Worm (Caenorhabditis elegans): ENCODE data around the gene T04F3.4.

T04F3.4 gene

ce11 chrV:11733460-11733859 lies 29.4 kb downstream of the T04F3.4 start, which contains the start of gene npp-22 (continued):
- TF ChIP-seq ekl-4 (GFP tag; IDR thresholded peaks at IDR 0.05), result no peak
- TF ChIP-seq F10E7.11 (tag; optimal IDR thresholded peaks at IDR 0.05), result no peak
- TF ChIP-seq nfyb-1 (GFP tag; IDR thresholded peaks at IDR 0.05), result no peak
- TF ChIP-seq attf-6 (GFP tag; IDR thresholded peaks at IDR 0.05), result no peak
- peak; percentile 74; the same call in 1 of the 2 replicates for TF ChIP-seq madf-6 (GFP tag; IDR thresholded peaks at IDR 0.05)
- 0 out of 2 replicates have a peak, but pooled peaks have one; percentile 47 for TF ChIP-seq madf-3 (GFP tag; IDR thresholded peaks at IDR 0.05)

ce11 chrV:11732049-11732448 lies 30.8 kb downstream of the T04F3.4 start:
- no peak for TF ChIP-seq ztf-22 (GFP tag; optimal IDR thresholded peaks at IDR 0.05)
- TF ChIP-seq pha-4 (tag; optimal IDR thresholded peaks at IDR 0.05), result no peak
- TF ChIP-seq sptf-2 (GFP tag; optimal IDR thresholded peaks at IDR 0.05), result no peak
- no peak for TF ChIP-seq snpc-4 (GFP tag; optimal IDR thresholded peaks at IDR 0.05)
- no peak for TF ChIP-seq snpc-4 (tag; optimal IDR thresholded peaks at IDR 0.05)
- TF ChIP-seq ztf-18 (tag; optimal IDR thresholded peaks at IDR 0.05), result no peak
- no peak for TF ChIP-seq athp-1 (tag; optimal IDR thresholded peaks at IDR 0.05)
- TF ChIP-seq rcor-1 (GFP tag; IDR thresholded peaks at IDR 0.05), result no peak
- no peak for TF ChIP-seq nfyb-1 (GFP tag; IDR thresholded peaks at IDR 0.05)
- TF ChIP-seq attf-3 (GFP tag; conservative IDR thresholded peaks at IDR 0.05), result no peak
- no peak for TF ChIP-seq somi-1 (GFP tag; optimal IDR thresholded peaks at IDR 0.05)
- no peak for TF ChIP-seq C06A6.2 (GFP tag; conservative IDR thresholded peaks at IDR 0.05)
- TF ChIP-seq sdz-38 (tag; optimal IDR thresholded peaks at IDR 0.05), result no peak
- TF ChIP-seq madf-3 (GFP tag; IDR thresholded peaks at IDR 0.05), result no peak
- TF ChIP-seq lsy-27 (tag; optimal IDR thresholded peaks at IDR 0.05; ENCODE audit: borderline replicate concordance, insufficient read depth), result no peak
- no peak for TF ChIP-seq tlf-1 (GFP tag; optimal IDR thresholded peaks at IDR 0.05)
- TF ChIP-seq snpc-1.3 (tag; optimal IDR thresholded peaks at IDR 0.05; ENCODE audit: insufficient read depth), result no peak
- TF ChIP-seq die-1 (tag; optimal IDR thresholded peaks at IDR 0.05), result no peak
- no peak for TF ChIP-seq ztf-6 (GFP tag; IDR thresholded peaks at IDR 0.05)

ce11 chrV:11730060-11730459 lies 32.8 kb downstream of the T04F3.4 start, which contains the start of gene rhr-2:
Gene rhr-2 (minus strand): TSS chrV:11730160.
- TF ChIP-seq sdz-38 (tag; optimal IDR thresholded peaks at IDR 0.05) (no peak), hrde-1 (tag; optimal IDR thresholded peaks at IDR 0.05; ENCODE audit: borderline replicate concordance) (no peak), aptf-3 (GFP tag; IDR thresholded peaks at IDR 0.05) (no peak), zim-3 (tag; optimal IDR thresholded peaks at IDR 0.05) (no peak), F37B4.10 (GFP tag; IDR thresholded peaks at IDR 0.05) (no peak), pbrm-1 (GFP tag; IDR thresholded peaks at IDR 0.05) (no peak), ztf-18 (tag; optimal IDR thresholded peaks at IDR 0.05) (no peak), mes-4 (tag; optimal IDR thresholded peaks at IDR 0.05) (no peak), snpc-4 (GFP tag; optimal IDR thresholded peaks at IDR 0.05) (no peak), snpc-4 (tag; optimal IDR thresholded peaks at IDR 0.05) (no peak), dpl-1 (GFP tag; optimal IDR thresholded peaks at IDR 0.05) (no peak), T07F8.4 (tag; optimal IDR thresholded peaks at IDR 0.05) (no peak), rcor-1 (GFP tag; IDR thresholded peaks at IDR 0.05) (no peak), lsy-27 (tag; optimal IDR thresholded peaks at IDR 0.05; ENCODE audit: borderline replicate concordance, insufficient read depth) (no peak), sptf-2 (GFP tag; optimal IDR thresholded peaks at IDR 0.05) (no peak), nhr-27 (tag; optimal IDR thresholded peaks at IDR 0.05) (no peak), repo-1 (tag; optimal IDR thresholded peaks at IDR 0.05) (no peak)

ce11 chrV:11725971-11726370 lies 36.9 kb downstream of the T04F3.4 start, which contains the start of gene daf-11:
Gene daf-11 (minus strand): TSS chrV:11726071.
- TF ChIP-seq Y53G8AR.9 (GFP tag; conservative IDR thresholded peaks at IDR 0.05), result no peak
- TF ChIP-seq T07F8.4 (tag; optimal IDR thresholded peaks at IDR 0.05), result no peak
- TF ChIP-seq snpc-3.4 (tag; optimal IDR thresholded peaks at IDR 0.05), result no peak
- TF ChIP-seq madf-3 (GFP tag; IDR thresholded peaks at IDR 0.05), result no peak
- no peak for TF ChIP-seq repo-1 (tag; optimal IDR thresholded peaks at IDR 0.05)

Data from whole organism, young adult.